Worm (Caenorhabditis elegans): ENCODE measurements around the gene T25E4.1.
A peak's percentile ranks its signal among the peaks of the same experiment; 100 is the strongest.

T25E4.1 gene

DNA sequence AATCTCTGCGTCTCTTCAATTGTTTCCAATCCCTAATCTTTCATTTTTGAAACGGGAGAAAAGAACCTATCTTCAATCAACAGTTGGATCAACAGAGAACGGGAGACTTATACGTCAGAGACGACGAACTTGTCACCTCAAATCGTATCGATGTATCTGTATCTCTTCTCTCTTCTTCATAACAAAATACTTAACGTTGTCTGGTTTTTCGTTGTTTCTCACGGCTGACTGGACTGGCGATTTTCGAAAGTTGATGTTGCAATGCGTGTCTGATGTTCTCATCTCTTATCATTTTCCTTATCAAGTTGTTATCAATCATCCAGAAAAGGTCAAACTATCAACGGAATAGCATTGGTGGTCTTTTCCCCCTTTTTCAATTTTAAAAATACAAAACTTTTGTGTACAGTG lies 27.4 kb downstream of the T25E4.1 start:
- peak; percentile 68 for TF ChIP-seq dve-1 (tag; optimal IDR thresholded peaks at IDR 0.05; ENCODE audit: insufficient read depth)
- TF ChIP-seq Y105C5A.15 (GFP tag; IDR thresholded peaks at IDR 0.05), result no peak
- TF ChIP-seq daf-16 (GFP tag; optimal IDR thresholded peaks at IDR 0.05), result no peak
- peak; percentile 60 for TF ChIP-seq daf-16 (tag; optimal IDR thresholded peaks at IDR 0.05)
- TF ChIP-seq ceh-28 (tag; optimal IDR thresholded peaks at IDR 0.05), result peak; percentile 21
- TF ChIP-seq ceh-20 (GFP tag; IDR thresholded peaks at IDR 0.05), result no peak
- TF ChIP-seq hlh-30 (tag; optimal IDR thresholded peaks at IDR 0.05; ENCODE audit: insufficient read depth), result no peak
- peak; percentile 90 for TF ChIP-seq hlh-11 (tag; optimal IDR thresholded peaks at IDR 0.05)
- no peak for TF ChIP-seq daf-8 (GFP tag; IDR thresholded peaks at IDR 0.05)
- TF ChIP-seq nhr-6 (tag; optimal IDR thresholded peaks at IDR 0.05), result peak; percentile 47
- TF ChIP-seq mxl-3 (GFP tag; optimal IDR thresholded peaks at IDR 0.05), result peak; percentile 58
- no peak for TF ChIP-seq dmd-8 (GFP tag; IDR thresholded peaks at IDR 0.05)
- TF ChIP-seq ceh-82 (tag; optimal IDR thresholded peaks at IDR 0.05), result no peak
- TF ChIP-seq hif-1 (tag; optimal IDR thresholded peaks at IDR 0.05), result no peak
- peak; percentile 98 for TF ChIP-seq aha-1 (tag)
- TF ChIP-seq ZK337.2 (GFP tag; IDR thresholded peaks at IDR 0.05), result no peak
- no peak for TF ChIP-seq lin-13 (GFP tag; optimal IDR thresholded peaks at IDR 0.05)
- peak; percentile 41; the same call in 1 of the 2 replicates for TF ChIP-seq php-3 (GFP tag; IDR thresholded peaks at IDR 0.05)
- no peak for TF ChIP-seq zfp-2 (tag; optimal IDR thresholded peaks at IDR 0.05)
- TF ChIP-seq egl-27 (tag; optimal IDR thresholded peaks at IDR 0.05), result no peak
- no peak for TF ChIP-seq attf-4 (tag; optimal IDR thresholded peaks at IDR 0.05)
- peak; percentile 63 for TF ChIP-seq dmd-6 (GFP tag; IDR thresholded peaks at IDR 0.05)
- no peak for TF ChIP-seq zag-1 (tag; optimal IDR thresholded peaks at IDR 0.05)
- TF ChIP-seq pqm-1 (tag; optimal IDR thresholded peaks at IDR 0.05), result peak; percentile 62
- TF ChIP-seq unc-62 (GFP tag; optimal IDR thresholded peaks at IDR 0.05 in 1 of 2), result peak in 1 of 2 experiments; percentile 98
- TF ChIP-seq unc-62 (tag; optimal IDR thresholded peaks at IDR 0.05), result no peak
- peak; percentile 21 for TF ChIP-seq nhr-237 (tag; optimal IDR thresholded peaks at IDR 0.05)
- no peak for TF ChIP-seq F26F4.8 (GFP tag; conservative IDR thresholded peaks at IDR 0.05)
- peak; percentile 23 to 45 for TF ChIP-seq lsy-2 (tag; optimal IDR thresholded peaks at IDR 0.05)
- 0 out of 2 replicates have a peak, but pooled peaks have one; percentile 5 for TF ChIP-seq tra-1 (GFP tag; IDR thresholded peaks at IDR 0.05)
- peak; percentile 93 for TF ChIP-seq nhr-28 (tag; optimal IDR thresholded peaks at IDR 0.05)
- no peak for TF ChIP-seq daf-19 (GFP tag; conservative IDR thresholded peaks at IDR 0.05)
- TF ChIP-seq nhr-76 (tag; optimal IDR thresholded peaks at IDR 0.05), result peak; percentile 51
- TF ChIP-seq mxl-2 (GFP tag; conservative IDR thresholded peaks at IDR 0.05), result no peak
- TF ChIP-seq fos-1 (tag; optimal IDR thresholded peaks at IDR 0.05), result no peak
- TF ChIP-seq spr-1 (tag; optimal IDR thresholded peaks at IDR 0.05), result no peak
- peak; percentile 86 for TF ChIP-seq nhr-10 (tag; optimal IDR thresholded peaks at IDR 0.05)
- no peak for TF ChIP-seq ztf-11 (tag; optimal IDR thresholded peaks at IDR 0.05)
- peak; percentile 41 for TF ChIP-seq cey-2 (tag; optimal IDR thresholded peaks at IDR 0.05; ENCODE audit: borderline replicate concordance, insufficient read depth)
- TF ChIP-seq nhr-77 (tag; optimal IDR thresholded peaks at IDR 0.05), result peak; percentile 66
- peak; percentile 72 for TF ChIP-seq mep-1 (tag; optimal IDR thresholded peaks at IDR 0.05)
- TF ChIP-seq ceh-62 (tag; optimal IDR thresholded peaks at IDR 0.05), result no peak
- no peak for TF ChIP-seq saeg-2 (GFP tag; IDR thresholded peaks at IDR 0.05)
- TF ChIP-seq nhr-48 (tag; optimal IDR thresholded peaks at IDR 0.05), result peak; percentile 91
- TF ChIP-seq set-16 (GFP tag; IDR thresholded peaks at IDR 0.05), result no peak
- peak; percentile 27 to 84 for TF ChIP-seq mdl-1 (tag; optimal IDR thresholded peaks at IDR 0.05)
- no peak for TF ChIP-seq dmd-9 (GFP tag; IDR thresholded peaks at IDR 0.05)
- TF ChIP-seq zip-11 (GFP tag; IDR thresholded peaks at IDR 0.05), result no peak

Data from whole organism, L4 larva.